Worm (Caenorhabditis elegans) whole organism, L2 larva: Measurements from ENCODE around the gene flp-21.

ENCODE experiments used
- C34F6.9 ChIP-seq: fragments of 150-350 bp; optimal IDR thresholded peaks from 2 replicates; lab custom pipeline; 2014; ENCODE audit warnings: missing biosample characterization, missing genetic modification characterization
- F13H6.1 ChIP-seq: sonication (generic microtip); optimal IDR thresholded peaks from 2 replicates; lab custom pipeline; 2016; ENCODE audit warnings: missing genetic modification characterization, missing compliant biosample characterization
- R02D3.7 ChIP-seq: fragments of 150-350 bp; optimal IDR thresholded peaks from 2 replicates; lab custom pipeline; 2014; ENCODE audit warnings: missing biosample characterization, missing genetic modification characterization
- Y55F3AM.14 ChIP-seq: fragments of 200-800 bp; sonication (Bioruptor generic); optimal IDR thresholded peaks from 2 replicates; lab custom pipeline; 2018; ENCODE audit warnings: mild to moderate bottlenecking, missing genetic modification characterization, missing compliant biosample characterization
- ZK546.5 ChIP-seq: sonication (generic microtip); optimal IDR thresholded peaks from 2 replicates; lab custom pipeline; 2017; ENCODE audit warnings: missing biosample characterization, missing genetic modification characterization
- aly-2 ChIP-seq: fragments of 150-350 bp; optimal IDR thresholded peaks from 2 replicates; lab custom pipeline; 2014; ENCODE audit warnings: missing biosample characterization, missing genetic modification characterization
- blmp-1 ChIP-seq: sonication (generic microtip); optimal IDR thresholded peaks from 2 replicates; lab custom pipeline; 2017; ENCODE audit warnings: missing genetic modification characterization, mild to moderate bottlenecking, missing compliant biosample characterization, antibody characterized with exemption, moderate library complexity; ENCODE audit not compliant: insufficient read depth
- ceh-82 ChIP-seq: fragments of 150-350 bp; optimal IDR thresholded peaks from 2 replicates; lab custom pipeline; 2014; ENCODE audit warnings: missing biosample characterization, missing genetic modification characterization
- crh-2 ChIP-seq: sonication (generic microtip); optimal IDR thresholded peaks from 2 replicates; lab custom pipeline; 2017; ENCODE audit warnings: missing biosample characterization, missing genetic modification characterization
- dmd-4 ChIP-seq: sonication (generic microtip); optimal IDR thresholded peaks from 2 replicates; lab custom pipeline; 2017; ENCODE audit warnings: missing biosample characterization, missing genetic modification characterization
- elt-1 ChIP-seq: fragments of 150-350 bp; optimal IDR thresholded peaks from 2 replicates; lab custom pipeline; 2014; ENCODE audit warnings: missing biosample characterization, missing genetic modification characterization
- elt-3 ChIP-seq: sonication (generic microtip); optimal IDR thresholded peaks from 2 replicates; lab custom pipeline; 2017; ENCODE audit warnings: missing biosample characterization, missing genetic modification characterization
- fos-1 ChIP-seq: fragments of 150-350 bp; optimal IDR thresholded peaks from 2 replicates; lab custom pipeline; 2014; ENCODE audit warnings: missing biosample characterization, missing genetic modification characterization
- gmeb-1 ChIP-seq: fragments of 150-350 bp; optimal IDR thresholded peaks from 2 replicates; lab custom pipeline; 2014; ENCODE audit warnings: missing biosample characterization, missing genetic modification characterization
- lin-11 ChIP-seq: fragments of 150-350 bp; sonication (generic microtip); optimal IDR thresholded peaks from 2 replicates; lab custom pipeline; 2014; ENCODE audit warnings: missing biosample characterization, missing genetic modification characterization, inconsistent platforms, mixed read lengths
- lin-13 ChIP-seq: fragments of 150-350 bp; optimal IDR thresholded peaks from 2 replicates; lab custom pipeline; 2014; ENCODE audit warnings: missing biosample characterization, missing genetic modification reagents, missing genetic modification characterization
- lsy-2 ChIP-seq, 2 experiments: fragments of 150-350 bp in 1 of 2; sonication (generic microtip) in 1 of 2; optimal IDR thresholded peaks; 2 replicates each; lab custom pipeline; 2014 to 2017; ENCODE audit warnings: missing biosample characterization in 2 of 2, missing genetic modification characterization in 2 of 2
- mab-5 ChIP-seq: fragments of 150-350 bp; optimal IDR thresholded peaks from 2 replicates; lab custom pipeline; 2014; ENCODE audit warnings: missing biosample characterization, missing genetic modification characterization
- mbf-1 ChIP-seq: sonication (generic microtip); optimal IDR thresholded peaks from 2 replicates; lab custom pipeline; 2017; ENCODE audit warnings: missing biosample characterization, missing genetic modification characterization
- mdl-1 ChIP-seq, 2 experiments: fragments of 150-350 bp in 1 of 2; sonication (generic microtip) in 1 of 2; optimal IDR thresholded peaks; 2 replicates each; lab custom pipeline; 2017; ENCODE audit warnings: missing biosample characterization in 2 of 2, missing genetic modification characterization in 2 of 2
- nhr-10 ChIP-seq: sonication (generic microtip); optimal IDR thresholded peaks from 2 replicates; lab custom pipeline; 2017; ENCODE audit warnings: missing biosample characterization, missing genetic modification characterization
- nhr-11 ChIP-seq: fragments of 150-350 bp; optimal IDR thresholded peaks from 2 replicates; lab custom pipeline; 2014; ENCODE audit warnings: missing biosample characterization, missing genetic modification characterization
- nhr-12 ChIP-seq: fragments of 150-350 bp; optimal IDR thresholded peaks from 2 replicates; lab custom pipeline; 2014; ENCODE audit warnings: missing biosample characterization, missing genetic modification characterization
- nhr-129 ChIP-seq: fragments of 150-350 bp; optimal IDR thresholded peaks from 2 replicates; lab custom pipeline; 2014; ENCODE audit warnings: missing biosample characterization, missing genetic modification characterization
- nhr-21 ChIP-seq: fragments of 150-350 bp; optimal IDR thresholded peaks from 2 replicates; lab custom pipeline; 2014; ENCODE audit warnings: missing biosample characterization, missing genetic modification characterization
- nhr-23 ChIP-seq: fragments of 150-350 bp; optimal IDR thresholded peaks from 2 replicates; lab custom pipeline; 2014; ENCODE audit warnings: missing biosample characterization, missing genetic modification reagents, missing genetic modification characterization
- nhr-6 ChIP-seq: fragments of 150-350 bp; optimal IDR thresholded peaks from 2 replicates; lab custom pipeline; 2014; ENCODE audit warnings: missing biosample characterization, missing genetic modification characterization
- peb-1 ChIP-seq: fragments of 150-350 bp; optimal IDR thresholded peaks from 2 replicates; lab custom pipeline; 2014; ENCODE audit warnings: missing biosample characterization, missing genetic modification characterization
- sma-3 ChIP-seq: sonication (generic microtip); optimal IDR thresholded peaks from 2 replicates; lab custom pipeline; 2016; ENCODE audit warnings: missing genetic modification reagents, missing genetic modification characterization, missing compliant biosample characterization
- sma-9 ChIP-seq, 2 experiments: fragments of 150-350 bp in 1 of 2; sonication (generic microtip) in 1 of 2; optimal IDR thresholded peaks; 2 replicates each; lab custom pipeline; 2014 to 2016; ENCODE audit warnings: missing genetic modification characterization in 2 of 2, mild to moderate bottlenecking in 1 of 2, missing biosample characterization in 1 of 2, missing compliant biosample characterization in 1 of 2, missing genetic modification reagents in 1 of 2, moderate library complexity in 1 of 2
- snpc-4 ChIP-seq: fragments of 150-350 bp; optimal IDR thresholded peaks from 2 replicates; lab custom pipeline; 2014; ENCODE audit warnings: missing biosample characterization, missing genetic modification characterization
- unc-55 ChIP-seq: fragments of 150-350 bp; sonication (generic microtip); optimal IDR thresholded peaks from 3 replicates; lab custom pipeline; 2014; ENCODE audit warnings: missing biosample characterization, missing genetic modification reagents, missing genetic modification characterization
- unc-62 ChIP-seq: fragments of 150-350 bp; optimal IDR thresholded peaks from 2 replicates; lab custom pipeline; 2014; ENCODE audit warnings: missing biosample characterization, missing genetic modification reagents, missing genetic modification characterization
- zag-1 ChIP-seq: fragments of 150-350 bp; optimal IDR thresholded peaks from 2 replicates; lab custom pipeline; 2014; ENCODE audit warnings: missing biosample characterization, missing genetic modification characterization
- ztf-1 ChIP-seq: fragments of 200-800 bp; sonication (Bioruptor generic); conservative IDR thresholded peaks from 2 replicates; pipeline ENCODE4 v1.3.6; 2022; ENCODE audit warnings: missing genetic modification characterization, missing compliant biosample characterization
- ztf-11 ChIP-seq: sonication (generic microtip); optimal IDR thresholded peaks from 2 replicates; lab custom pipeline; 2017; ENCODE audit warnings: missing biosample characterization, missing genetic modification characterization
- ztf-4 ChIP-seq: fragments of 150-350 bp; optimal IDR thresholded peaks from 2 replicates; lab custom pipeline; 2014; ENCODE audit warnings: missing biosample characterization, missing genetic modification characterization

The flp-21 gene

DNA sequence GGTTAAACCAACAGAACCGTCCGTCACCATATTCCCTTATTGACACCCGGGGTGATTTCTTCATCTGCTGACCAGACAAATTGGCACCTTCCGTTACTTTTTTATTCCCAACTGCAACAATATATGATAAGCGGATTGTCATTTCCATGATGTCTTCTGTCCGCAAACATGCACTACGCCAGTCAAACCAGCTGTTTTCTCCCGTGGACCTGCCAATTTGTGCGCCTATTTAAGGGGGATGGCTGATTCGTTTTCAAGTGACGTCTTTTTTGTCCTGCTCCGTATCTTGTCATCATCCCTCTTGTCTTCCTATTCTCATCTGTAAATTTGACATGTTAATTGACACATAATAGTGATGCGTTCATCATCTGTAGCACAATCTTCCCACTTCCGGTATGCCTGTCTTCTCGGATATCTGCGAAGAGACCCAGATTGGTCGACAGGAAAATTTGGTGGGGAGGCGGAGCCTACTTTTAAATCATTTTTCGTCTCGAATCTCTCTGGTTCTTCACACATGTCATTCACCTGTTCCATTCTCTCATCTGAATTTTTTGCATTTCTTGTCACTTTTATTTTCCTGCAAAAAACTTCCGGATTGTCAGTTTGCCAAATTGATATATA, 45.1 kb upstream of the flp-21 start:
- TF ChIP-seq unc-55 (GFP tag; lab: Kevin White, UChicago) (no peak), ztf-4 (tag; lab: Kevin White, UChicago) (no peak), R02D3.7 (no peak), gmeb-1 (no peak), unc-62 (GFP tag; lab: Kevin White, UChicago) (no peak)

DNA sequence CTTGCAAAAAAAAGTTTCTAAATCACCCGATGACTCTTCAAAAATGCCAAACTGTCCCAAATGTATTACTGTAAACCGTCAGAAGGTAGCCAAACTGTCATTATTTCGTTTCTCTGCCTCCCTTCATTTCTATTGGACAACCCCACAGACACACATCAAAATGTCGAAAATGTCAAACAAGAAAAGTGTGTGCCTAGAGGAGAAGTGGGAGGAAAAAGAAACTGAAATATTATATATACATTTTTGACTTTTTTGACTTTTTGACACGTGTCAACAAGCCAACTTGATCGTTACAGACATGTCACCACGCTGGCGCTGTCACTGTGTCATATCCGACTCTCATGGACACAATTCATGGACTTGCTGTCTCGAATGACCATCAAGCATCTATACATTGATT, 43.5 kb upstream of the flp-21 start:
- TF ChIP-seq fos-1 (tag; lab: Kevin White, UChicago) (no peak), ztf-11 (tag; lab: Kevin White, UChicago) (no peak), lsy-2 (tag; optimal IDR thresholded peaks at IDR 0.05; lab: Kevin White, UChicago) (no peak), nhr-10 (tag; lab: Kevin White, UChicago) (no peak), gmeb-1 (no peak), elt-1 (no peak), elt-3 (tag; lab: Kevin White, UChicago) (no peak), mbf-1 (tag; lab: Kevin White, UChicago) (no peak), zag-1 (no peak), F13H6.1 (tag; lab: Kevin White, UChicago) (no peak), nhr-11 (no peak), dmd-4 (tag; lab: Kevin White, UChicago) (no peak), nhr-6 (no peak), peb-1 (tag; lab: Kevin White, UChicago) (no peak), C34F6.9 (no peak), blmp-1 (no peak), nhr-129 (no peak), nhr-12 (tag; lab: Kevin White, UChicago) (no peak), ZK546.5 (tag; lab: Kevin White, UChicago) (no peak), nhr-23 (tag; lab: Kevin White, UChicago) (no peak)

ce11 chrV:7754557-7754956, 38.6 kb upstream of the flp-21 start, which contains the start of gene T05B11.4:
Gene T05B11.4, minus strand, starts transcription at chrV:7754657.
- TF ChIP-seq mab-5 (no peak), ZK546.5 (tag; lab: Kevin White, UChicago) (no peak), ztf-1 (GFP tag; lab: Robert Waterston, UW) (no peak), zag-1 (no peak), lin-13 (no peak), nhr-10 (tag; lab: Kevin White, UChicago) (no peak), nhr-129 (no peak), elt-3 (tag; lab: Kevin White, UChicago) (no peak), lin-11 (no peak), C34F6.9 (no peak), crh-2 (tag; lab: Kevin White, UChicago) (no peak), gmeb-1 (no peak), Y55F3AM.14 (GFP tag; lab: Kevin White, UChicago) (no peak), elt-1 (no peak), unc-55 (GFP tag; lab: Kevin White, UChicago) (no peak), aly-2 (no peak), sma-3 (no peak), ceh-82 (tag; lab: Kevin White, UChicago) (no peak), lsy-2 (tag; optimal IDR thresholded peaks at IDR 0.05; lab: Kevin White, UChicago) (no peak), mdl-1 (tag; optimal IDR thresholded peaks at IDR 0.05; lab: Kevin White, UChicago) (no peak)

ce11 chrV:7755991-7756390, 37.2 kb upstream of the flp-21 start:
- TF ChIP-seq zag-1 = no peak
- TF ChIP-seq snpc-4 (tag; lab: Kevin White, UChicago) = no peak
- no peak for TF ChIP-seq ztf-11 (tag; lab: Kevin White, UChicago)
- no peak for TF ChIP-seq peb-1 (tag; lab: Kevin White, UChicago)
- no peak for TF ChIP-seq nhr-21
- no peak for TF ChIP-seq lin-11
- TF ChIP-seq blmp-1 = no peak
- no peak for TF ChIP-seq ceh-82 (tag; lab: Kevin White, UChicago)
- no peak for TF ChIP-seq mbf-1 (tag; lab: Kevin White, UChicago)
- TF ChIP-seq sma-9 (GFP tag; optimal IDR thresholded peaks at IDR 0.05; lab: Kevin White, UChicago) = peak; percentile 14
- no peak for TF ChIP-seq sma-9 (tag; optimal IDR thresholded peaks at IDR 0.05; lab: Kevin White, UChicago)
- no peak for TF ChIP-seq gmeb-1
- peak; percentile 5 for TF ChIP-seq fos-1 (tag; lab: Kevin White, UChicago)
